Worm (Caenorhabditis elegans) whole organism, L4/young adult: ENCODE results near the gene snpc-1.1.

Experiments used
- W03F9.2 ChIP-seq: fragments of 150-350 bp; optimal IDR thresholded peaks from 2 replicates; lab custom pipeline; 2014; ENCODE audit warnings: missing biosample characterization, missing genetic modification characterization
- dao-5 ChIP-seq: sonication (generic microtip); optimal IDR thresholded peaks from 2 replicates; lab custom pipeline; 2016; ENCODE audit warnings: missing genotype, missing genetic modification characterization, moderate library complexity, missing compliant biosample characterization
- him-1 ChIP-seq: sonication (generic microtip); optimal IDR thresholded peaks from 2 replicates; lab custom pipeline; 2016; ENCODE audit warnings: missing genotype, missing genetic modification reagents, missing genetic modification characterization, missing compliant biosample characterization

snpc-1.1 gene

ce11 chrII:7781102-7781616, at the start of gene snpc-1.1, which contains the start of gene spdl-1:
Gene snpc-1.1 (minus strand): TSS chrII:7781301.
Gene spdl-1 (plus strand): TSS chrII:7781566.
- TF ChIP-seq dao-5 (tag; lab: Kevin White, UChicago) (no peak), him-1 (tag; lab: Kevin White, UChicago) (no peak), W03F9.2 (tag; lab: Kevin White, UChicago) (no peak)

ce11 chrII:7829616-7830015, 48.5 kb upstream of the snpc-1.1 start:
- TF ChIP-seq W03F9.2 (tag; lab: Kevin White, UChicago) (no peak), dao-5 (tag; lab: Kevin White, UChicago) (no peak), him-1 (tag; lab: Kevin White, UChicago) (no peak)

ce11 chrII:7827883-7828282, 46.8 kb upstream of the snpc-1.1 start:
- no peak for TF ChIP-seq dao-5 (tag; lab: Kevin White, UChicago)
- TF ChIP-seq him-1 (tag; lab: Kevin White, UChicago) = no peak
- no peak for TF ChIP-seq W03F9.2 (tag; lab: Kevin White, UChicago)

- TF ChIP-seq W03F9.2 (tag; lab: Kevin White, UChicago) (no peak), dao-5 (tag; lab: Kevin White, UChicago) (no peak), him-1 (tag; lab: Kevin White, UChicago) (no peak)
Measured at ce11 chrII:7825107-7825506, 44.0 kb upstream of the snpc-1.1 start, which contains the start of gene srw-62. Gene srw-62 (plus strand): TSS chrII:7825407.

- TF ChIP-seq dao-5 (tag; lab: Kevin White, UChicago) (no peak), W03F9.2 (tag; lab: Kevin White, UChicago) (no peak), him-1 (tag; lab: Kevin White, UChicago) (no peak)
Measured at ce11 chrII:7822454-7822853, 41.4 kb upstream of the snpc-1.1 start, which contains the start of gene irld-47. Gene irld-47 (minus strand): TSS chrII:7822554.

- TF ChIP-seq W03F9.2 (tag; lab: Kevin White, UChicago) (no peak), him-1 (tag; lab: Kevin White, UChicago) (no peak)
Measured at ce11 chrII:7819359-7819758, 38.3 kb upstream of the snpc-1.1 start.

ce11 chrII:7817580-7817979, 36.5 kb upstream of the snpc-1.1 start:
- TF ChIP-seq him-1 (tag; lab: Kevin White, UChicago) = no peak
- TF ChIP-seq W03F9.2 (tag; lab: Kevin White, UChicago) = no peak
- TF ChIP-seq dao-5 (tag; lab: Kevin White, UChicago) = no peak

ce11 chrII:7816163-7816776, 35.2 kb upstream of the snpc-1.1 start, which contains the start of gene cki-2:
Gene cki-2 (plus strand): TSS chrII:7816499.
- TF ChIP-seq dao-5 (tag; lab: Kevin White, UChicago) (no peak), W03F9.2 (tag; lab: Kevin White, UChicago) (no peak), him-1 (tag; lab: Kevin White, UChicago) (no peak)

ce11 chrII:7815406-7815805, 34.3 kb upstream of the snpc-1.1 start:
- no peak for TF ChIP-seq dao-5 (tag; lab: Kevin White, UChicago)
- no peak for TF ChIP-seq W03F9.2 (tag; lab: Kevin White, UChicago)
- TF ChIP-seq him-1 (tag; lab: Kevin White, UChicago) = no peak

- no peak for TF ChIP-seq W03F9.2 (tag; lab: Kevin White, UChicago)
- TF ChIP-seq him-1 (tag; lab: Kevin White, UChicago) = no peak
- TF ChIP-seq dao-5 (tag; lab: Kevin White, UChicago) = no peak
Measured at ce11 chrII:7814915-7815314, 33.8 kb upstream of the snpc-1.1 start.

ce11 chrII:7814215-7814614, 33.1 kb upstream of the snpc-1.1 start:
- TF ChIP-seq dao-5 (tag; lab: Kevin White, UChicago) (no peak), W03F9.2 (tag; lab: Kevin White, UChicago) (no peak), him-1 (tag; lab: Kevin White, UChicago) (no peak)

ce11 chrII:7813645-7814044, 32.5 kb upstream of the snpc-1.1 start:
- TF ChIP-seq dao-5 (tag; lab: Kevin White, UChicago) (no peak), W03F9.2 (tag; lab: Kevin White, UChicago) (no peak), him-1 (tag; lab: Kevin White, UChicago) (no peak)

ce11 chrII:7813237-7813636, 32.1 kb upstream of the snpc-1.1 start:
- TF ChIP-seq W03F9.2 (tag; lab: Kevin White, UChicago) (no peak), him-1 (tag; lab: Kevin White, UChicago) (no peak), dao-5 (tag; lab: Kevin White, UChicago) (no peak)

- TF ChIP-seq W03F9.2 (tag; lab: Kevin White, UChicago) (no peak), dao-5 (tag; lab: Kevin White, UChicago) (no peak), him-1 (tag; lab: Kevin White, UChicago) (no peak)
Measured at ce11 chrII:7812332-7812731, 31.2 kb upstream of the snpc-1.1 start.
